Fruit fly (Drosophila melanogaster) whole organism, embryonic: ENCODE results near the gene CG2147.

ENCODE experiments used
- Blimp-1 ChIP-seq: fragments of 200-800 bp; sonication (Bioruptor generic); optimal IDR thresholded peaks from 3 replicates; lab custom pipeline; 2018; ENCODE audit warnings: missing biosample characterization, missing genetic modification characterization, mild to moderate bottlenecking, moderate library complexity, missing genetic modification reagents
- CG10543 ChIP-seq: fragments of 200-800 bp; sonication (Bioruptor generic); optimal IDR thresholded peaks from 3 replicates; lab custom pipeline; 2017; ENCODE audit warnings: missing biosample characterization, mild to moderate bottlenecking, missing genetic modification characterization, moderate library complexity
- CG10959 ChIP-seq: fragments of 200-800 bp; sonication (Bioruptor generic); IDR thresholded peaks from 2 replicates; pipeline ENCODE4 v1.3.6; 2022; ENCODE audit warnings: missing biosample characterization, missing genetic modification characterization
- CG11560 ChIP-seq: fragments of 200-800 bp; sonication (Bioruptor generic); IDR thresholded peaks from 3 replicates; pipeline ENCODE4 v1.3.6; 2022; ENCODE audit warnings: missing biosample characterization, missing genetic modification characterization
- CG13894 ChIP-seq: fragments of 200-800 bp; sonication (Bioruptor generic); optimal IDR thresholded peaks from 3 replicates; lab custom pipeline; 2018; ENCODE audit warnings: missing biosample characterization, mild to moderate bottlenecking, missing genetic modification characterization, moderate library complexity
- CG15269 ChIP-seq: fragments of 200-800 bp; sonication (Bioruptor generic); optimal IDR thresholded peaks from 2 replicates; lab custom pipeline; 2018; ENCODE audit warnings: missing biosample characterization, mild to moderate bottlenecking, missing genetic modification characterization, moderate library complexity
- CG15479 ChIP-seq: fragments of 200-800 bp; sonication (Bioruptor generic); optimal IDR thresholded peaks from 3 replicates; lab custom pipeline; 2019; ENCODE audit warnings: missing biosample characterization, mild to moderate bottlenecking, missing genetic modification characterization, moderate library complexity
- CG16863 ChIP-seq: fragments of 200-800 bp; sonication (Bioruptor generic); optimal IDR thresholded peaks from 3 replicates; lab custom pipeline; 2016; ENCODE audit warnings: missing biosample characterization, missing genetic modification characterization
- CG17385 ChIP-seq: fragments of 200-800 bp; sonication (Bioruptor generic); optimal IDR thresholded peaks from 3 replicates; lab custom pipeline; 2018; ENCODE audit warnings: missing biosample characterization, mild to moderate bottlenecking, missing genetic modification characterization
- CG18599 ChIP-seq: fragments of 200-800 bp; sonication (Bioruptor generic); optimal IDR thresholded peaks from 3 replicates; lab custom pipeline; 2017; ENCODE audit warnings: missing biosample characterization, missing genetic modification characterization, mild to moderate bottlenecking, moderate library complexity, missing genetic modification reagents
- CG30403 ChIP-seq: fragments of 200-800 bp; sonication (Bioruptor generic); optimal IDR thresholded peaks from 3 replicates; lab custom pipeline; 2016; ENCODE audit warnings: missing biosample characterization, missing genetic modification characterization
- CG34376 ChIP-seq: fragments of 200-800 bp; sonication (Bioruptor generic); optimal IDR thresholded peaks from 2 replicates; lab custom pipeline; 2018; ENCODE audit warnings: missing biosample characterization, mild to moderate bottlenecking, missing genetic modification characterization
- CG4617 ChIP-seq: fragments of 200-800 bp; sonication (Bioruptor generic); optimal IDR thresholded peaks from 3 replicates; lab custom pipeline; 2016; ENCODE audit warnings: missing biosample characterization, missing genetic modification characterization, borderline replicate concordance
- CG4707 ChIP-seq: fragments of 200-800 bp; sonication (Bioruptor generic); optimal IDR thresholded peaks from 2 replicates; lab custom pipeline; 2018; ENCODE audit warnings: missing biosample characterization, mild to moderate bottlenecking, missing genetic modification characterization, moderate library complexity
- CG6813 ChIP-seq: fragments of 200-800 bp; sonication (Bioruptor generic); optimal IDR thresholded peaks from 2 replicates; lab custom pipeline; 2017; ENCODE audit warnings: missing biosample characterization, missing genetic modification characterization, mild to moderate bottlenecking, moderate library complexity, missing genetic modification reagents
- CG6854 ChIP-seq: fragments of 200-800 bp; sonication (Bioruptor generic); optimal IDR thresholded peaks from 3 replicates; lab custom pipeline; 2017; ENCODE audit warnings: missing biosample characterization, mild to moderate bottlenecking, missing genetic modification characterization
- CG7745 ChIP-seq: fragments of 200-800 bp; sonication (Bioruptor generic); optimal IDR thresholded peaks from 2 replicates; lab custom pipeline; 2018; ENCODE audit warnings: missing biosample characterization, mild to moderate bottlenecking, missing genetic modification characterization, moderate library complexity
- CG7786 ChIP-seq: fragments of 200-800 bp; sonication (Bioruptor generic); optimal IDR thresholded peaks from 2 replicates; lab custom pipeline; 2016; ENCODE audit warnings: missing biosample characterization, missing genetic modification characterization
- CG7839 ChIP-seq: fragments of 200-800 bp; sonication (Bioruptor generic); optimal IDR thresholded peaks from 3 replicates; lab custom pipeline; 2018; ENCODE audit warnings: missing biosample characterization, mild to moderate bottlenecking, missing genetic modification characterization, moderate library complexity
- CG8359 ChIP-seq: fragments of 200-800 bp; sonication (Bioruptor generic); optimal IDR thresholded peaks from 2 replicates; lab custom pipeline; 2017; ENCODE audit warnings: missing biosample characterization, mild to moderate bottlenecking, missing genetic modification characterization, borderline replicate concordance
- CG9932 ChIP-seq: fragments of 200-800 bp; sonication (Bioruptor generic); IDR thresholded peaks from 2 replicates; pipeline ENCODE4 v1.3.6; 2022; ENCODE audit warnings: missing biosample characterization, missing genetic modification characterization
- Dek ChIP-seq: fragments of 200-800 bp; sonication (Bioruptor generic); optimal IDR thresholded peaks from 3 replicates; lab custom pipeline; 2019; ENCODE audit warnings: missing biosample characterization, mild to moderate bottlenecking, missing genetic modification characterization, moderate library complexity
- Dref ChIP-seq: fragments of 200-800 bp; sonication (Bioruptor generic); IDR thresholded peaks from 2 replicates; pipeline ENCODE4 v1.3.6; 2022; ENCODE audit warnings: missing biosample characterization, missing genetic modification characterization
- Drgx ChIP-seq: fragments of 200-800 bp; sonication (Bioruptor generic); IDR thresholded peaks from 2 replicates; pipeline ENCODE4 v1.3.6; 2022; ENCODE audit warnings: missing biosample characterization, missing genetic modification characterization
- Ets65A ChIP-seq: fragments of 200-800 bp; sonication (Bioruptor generic); peaks from one replicate; lab custom pipeline; 2016; ENCODE audit warnings: missing biosample characterization, missing genetic modification characterization
- Fer1 ChIP-seq: fragments of 200-800 bp; sonication (Bioruptor generic); optimal IDR thresholded peaks from 2 replicates; lab custom pipeline; 2017; ENCODE audit warnings: missing biosample characterization, mild to moderate bottlenecking, missing genetic modification characterization
- HLH54F ChIP-seq: fragments of 200-800 bp; sonication (Bioruptor generic); optimal IDR thresholded peaks from 3 replicates; lab custom pipeline; 2016; ENCODE audit warnings: missing biosample characterization, missing genetic modification characterization
- Med ChIP-seq: fragments of 200-800 bp; sonication (Bioruptor generic); peaks from one replicate; lab custom pipeline; 2016; ENCODE audit warnings: missing biosample characterization, missing genetic modification characterization, mild to moderate bottlenecking, inconsistent platforms, moderate library complexity
- NFAT ChIP-seq: fragments of 200-800 bp; sonication (Bioruptor generic); IDR thresholded peaks from 2 replicates; pipeline ENCODE4 v1.3.6; 2022; ENCODE audit warnings: missing biosample characterization, missing genetic modification characterization
- Pdp1 ChIP-seq, 2 experiments: fragments of 200-800 bp; sonication (Bioruptor generic); optimal IDR thresholded peaks; 3 replicates each; lab custom pipeline; 2016; ENCODE audit warnings: missing biosample characterization in 2 of 2, missing genetic modification characterization in 2 of 2, mild to moderate bottlenecking in 1 of 2, moderate library complexity in 1 of 2
- Xbp1 ChIP-seq: fragments of 200-800 bp; sonication (Bioruptor generic); optimal IDR thresholded peaks from 3 replicates; lab custom pipeline; 2016; ENCODE audit warnings: missing biosample characterization, mild to moderate bottlenecking, missing genetic modification characterization
- al ChIP-seq: fragments of 200-800 bp; sonication (Bioruptor generic); IDR thresholded peaks from 2 replicates; pipeline ENCODE4 v1.3.6; 2022; ENCODE audit warnings: missing biosample characterization, missing genetic modification characterization
- aop ChIP-seq: fragments of 200-800 bp; sonication (Bioruptor generic); IDR thresholded peaks from 2 replicates; pipeline ENCODE4 v1.3.6; 2022; ENCODE audit warnings: missing biosample characterization, missing genetic modification characterization
- bcd ChIP-seq: fragments of 200-800 bp; sonication (Bioruptor generic); optimal IDR thresholded peaks from 2 replicates; lab custom pipeline; 2017; ENCODE audit warnings: missing biosample characterization, mild to moderate bottlenecking, missing genetic modification characterization
- chinmo ChIP-seq: fragments of 200-800 bp; sonication (Bioruptor generic); IDR thresholded peaks from 4 replicates; pipeline ENCODE4 v1.3.6; 2022; ENCODE audit warnings: missing biosample characterization, missing genetic modification characterization; ENCODE audit not compliant: partially characterized antibody
- dysf ChIP-seq: fragments of 200-800 bp; sonication (Bioruptor generic); IDR thresholded peaks from 3 replicates; pipeline ENCODE4 v1.3.6; 2022; ENCODE audit warnings: missing biosample characterization, missing genetic modification characterization
- emc ChIP-seq: fragments of 200-800 bp; sonication (Bioruptor generic); optimal IDR thresholded peaks from 2 replicates; lab custom pipeline; 2016; ENCODE audit warnings: missing biosample characterization, missing genetic modification characterization
- exex ChIP-seq: fragments of 200-800 bp; sonication (Bioruptor generic); optimal IDR thresholded peaks from 4 replicates; lab custom pipeline; 2018; ENCODE audit warnings: missing biosample characterization, mild to moderate bottlenecking, missing genetic modification characterization, moderate library complexity
- eyg ChIP-seq: fragments of 200-800 bp; sonication (Bioruptor generic); optimal IDR thresholded peaks from 3 replicates; lab custom pipeline; 2016; ENCODE audit warnings: missing biosample characterization, missing genetic modification characterization
- ind ChIP-seq: fragments of 200-800 bp; sonication (Bioruptor generic); optimal IDR thresholded peaks from 3 replicates; lab custom pipeline; 2016; ENCODE audit warnings: missing biosample characterization, missing genetic modification characterization
- lilli ChIP-seq: fragments of 200-800 bp; sonication (Bioruptor generic); optimal IDR thresholded peaks from 3 replicates; lab custom pipeline; 2016; ENCODE audit warnings: missing biosample characterization, missing genetic modification characterization
- mirr ChIP-seq: fragments of 200-800 bp; sonication (Bioruptor generic); optimal IDR thresholded peaks from 3 replicates; lab custom pipeline; 2018; ENCODE audit warnings: missing biosample characterization, mild to moderate bottlenecking, missing genetic modification characterization
- sens ChIP-seq: fragments of 200-800 bp; sonication (Bioruptor generic); peaks from one replicate; lab custom pipeline; 2016; ENCODE audit warnings: missing biosample characterization, missing genetic modification characterization
- sob ChIP-seq: fragments of 200-800 bp; sonication (Bioruptor generic); IDR thresholded peaks from 2 replicates; pipeline ENCODE4 v1.3.6; 2022; ENCODE audit warnings: missing biosample characterization, missing genetic modification characterization
- sr ChIP-seq: fragments of 200-800 bp; sonication (Bioruptor generic); IDR thresholded peaks from 3 replicates; pipeline ENCODE4 v1.3.6; 2022; ENCODE audit warnings: missing biosample characterization, missing genetic modification characterization
- stwl ChIP-seq: fragments of 200-800 bp; sonication (Bioruptor generic); optimal IDR thresholded peaks from 3 replicates; lab custom pipeline; 2018; ENCODE audit warnings: missing biosample characterization, mild to moderate bottlenecking, missing genetic modification characterization, moderate library complexity
- sug ChIP-seq: fragments of 200-800 bp; optimal IDR thresholded peaks from 2 replicates; lab custom pipeline; 2019; ENCODE audit warnings: missing biosample characterization, mild to moderate bottlenecking, missing genetic modification characterization, moderate library complexity
- unpg ChIP-seq: fragments of 200-800 bp; sonication (Bioruptor generic); optimal IDR thresholded peaks from 3 replicates; lab custom pipeline; 2018; ENCODE audit warnings: missing biosample characterization, mild to moderate bottlenecking, missing genetic modification characterization, moderate library complexity
- vvl ChIP-seq: fragments of 200-800 bp; sonication (Bioruptor generic); IDR thresholded peaks from 2 replicates; pipeline ENCODE4 v1.3.6; 2022; ENCODE audit warnings: missing biosample characterization, missing genetic modification characterization
- zen2 ChIP-seq: fragments of 200-800 bp; sonication (Bioruptor generic); IDR thresholded peaks from 3 replicates; pipeline ENCODE4 v1.3.6; 2022; ENCODE audit warnings: missing biosample characterization, missing genetic modification characterization; ENCODE audit not compliant: partially characterized antibody

Gene CG2147

DNA sequence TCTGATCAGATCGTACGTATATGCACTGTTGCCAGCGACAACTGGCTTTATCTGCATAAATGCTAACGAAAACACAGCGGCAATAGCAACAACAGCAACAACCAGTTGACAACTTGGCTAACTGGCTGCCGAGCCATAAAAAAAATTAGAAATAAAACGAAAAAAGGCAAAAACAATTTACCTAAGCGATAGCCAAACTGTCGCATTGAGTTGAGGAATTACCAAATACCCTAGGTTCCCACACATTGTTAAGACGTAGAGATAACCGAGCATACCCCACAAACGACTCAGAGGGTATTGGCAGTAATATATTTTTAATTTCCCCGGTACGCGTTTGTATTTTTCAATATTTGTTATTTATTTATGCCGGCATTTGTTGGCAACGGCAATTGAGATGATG, 7.3 kb upstream of the CG2147 start (continued):
- TF ChIP-seq CG6813 (GFP tag; lab: Kevin White, UChicago) (peak; percentile 49), chinmo (GFP tag; lab: Robert Waterston, UW) (0 out of 4 replicates have a peak, but pooled peaks have one; percentile 54), CG15479 (GFP tag; lab: Kevin White, UChicago) (no peak), CG10543 (GFP tag; lab: Kevin White, UChicago) (peak; percentile 24), Med (peak; percentile 89), zen2 (GFP tag; lab: Robert Waterston, UW) (no peak), ind (GFP tag; lab: Kevin White, UChicago) (peak; percentile 11), mirr (GFP tag; lab: Kevin White, UChicago) (peak; percentile 41), Fer1 (GFP tag; lab: Kevin White, UChicago) (peak; percentile 44), CG18599 (GFP tag; lab: Kevin White, UChicago) (peak; percentile 70), eyg (GFP tag; lab: Kevin White, UChicago) (peak; percentile 24), CG7745 (no peak), Pdp1 (GFP tag; optimal IDR thresholded peaks at IDR 0.05; lab: Kevin White, UChicago) (peak; percentile 5 to 21), CG8359 (GFP tag; lab: Kevin White, UChicago) (no peak), CG34376 (peak; percentile 6), CG7786 (GFP tag; lab: Kevin White, UChicago) (peak; percentile 29), sob (peak; percentile 52; the same call in 1 of the 2 replicates), Blimp-1 (GFP tag; lab: Kevin White, UChicago) (no peak), stwl (tag; lab: Kevin White, UChicago) (no peak), CG15269 (tag; lab: Kevin White, UChicago) (peak; percentile 53), CG17385 (GFP tag; lab: Kevin White, UChicago) (no peak), Drgx (GFP tag; lab: Robert Waterston, UW) (peak; percentile 62), exex (tag; lab: Kevin White, UChicago) (peak; percentile 81), NFAT (GFP tag; lab: Robert Waterston, UW) (peak; percentile 37; the same call in 1 of the 2 replicates), CG10959 (GFP tag; lab: Robert Waterston, UW) (no peak), vvl (GFP tag; lab: Robert Waterston, UW) (peak; percentile 42), al (GFP tag; lab: Robert Waterston, UW) (peak; percentile 22; the same call in 1 of the 2 replicates), CG11560 (tag; lab: Robert Waterston, UW) (no peak), CG7839 (tag; lab: Kevin White, UChicago) (peak; percentile 27), Ets65A (GFP tag; lab: Kevin White, UChicago) (no peak), sr (no peak), CG30403 (GFP tag; lab: Kevin White, UChicago) (peak; percentile 41), Dek (tag; lab: Kevin White, UChicago) (peak; percentile 9), lilli (GFP tag; lab: Kevin White, UChicago) (peak; percentile 69), Dref (0 out of 2 replicates have a peak, but pooled peaks have one; percentile 8), unpg (GFP tag; lab: Kevin White, UChicago) (peak; percentile 19), aop (GFP tag; lab: Robert Waterston, UW) (no peak), CG13894 (tag; lab: Kevin White, UChicago) (peak; percentile 30), CG6854 (GFP tag; lab: Kevin White, UChicago) (no peak), sug (tag; lab: Kevin White, UChicago) (peak; percentile 26), dysf (peak; percentile 43; the same call in 2 of the 3 replicates), HLH54F (peak; percentile 31), Xbp1 (GFP tag; lab: Kevin White, UChicago) (peak; percentile 20), sens (GFP tag; lab: Kevin White, UChicago) (peak; percentile 51), CG9932 (GFP tag; lab: Robert Waterston, UW) (peak; percentile 68), CG4707 (GFP tag; lab: Kevin White, UChicago) (no peak), CG16863 (GFP tag; lab: Kevin White, UChicago) (no peak), CG4617 (GFP tag; lab: Kevin White, UChicago) (no peak), bcd (GFP tag; lab: Kevin White, UChicago) (peak; percentile 2), emc (GFP tag; lab: Kevin White, UChicago) (no peak)
